Fruit fly (Drosophila melanogaster) whole organism, adult: ENCODE measurements around the gene CG12948.

Experiments
- CG12768 ChIP-seq: fragments of 200-800 bp; sonication (Bioruptor generic); optimal IDR thresholded peaks from 2 replicates; lab custom pipeline; 2017; ENCODE audit warnings: missing biosample characterization, missing genetic modification characterization, mild to moderate bottlenecking, moderate library complexity, missing genetic modification reagents
- CG14711 ChIP-seq: fragments of 200-800 bp; sonication (Bioruptor generic); optimal IDR thresholded peaks from 2 replicates; lab custom pipeline; 2018; ENCODE audit warnings: missing biosample characterization, mild to moderate bottlenecking, missing genetic modification characterization, moderate library complexity
- CG7101 ChIP-seq: fragments of 200-800 bp; sonication (Bioruptor generic); optimal IDR thresholded peaks from 2 replicates; lab custom pipeline; 2018; ENCODE audit warnings: missing biosample characterization, mild to moderate bottlenecking, missing genetic modification characterization, moderate library complexity
- bab1 ChIP-seq: fragments of 200-800 bp; sonication (Bioruptor generic); optimal IDR thresholded peaks from 3 replicates; lab custom pipeline; 2019; ENCODE audit warnings: missing biosample characterization, mild to moderate bottlenecking, missing genetic modification characterization, moderate library complexity
- cic ChIP-seq: fragments of 200-800 bp; sonication (Bioruptor generic); optimal IDR thresholded peaks from 2 replicates; lab custom pipeline; 2017; ENCODE audit warnings: missing biosample characterization, mild to moderate bottlenecking, missing genetic modification characterization, moderate library complexity
- kay ChIP-seq: fragments of 200-800 bp; sonication (Bioruptor generic); peaks from one replicate; lab custom pipeline; 2016; ENCODE audit warnings: missing biosample characterization, missing genetic modification characterization, borderline replicate concordance
- ovo ChIP-seq: fragments of 200-800 bp; sonication (Bioruptor generic); optimal IDR thresholded peaks from 2 replicates; lab custom pipeline; 2016; ENCODE audit warnings: missing biosample characterization, missing genetic modification characterization
- pad ChIP-seq: fragments of 200-800 bp; sonication (Bioruptor generic); optimal IDR thresholded peaks from 3 replicates; lab custom pipeline; 2017; ENCODE audit warnings: missing biosample characterization, missing genetic modification characterization, mild to moderate bottlenecking, moderate library complexity, missing genetic modification reagents
- tj ChIP-seq: fragments of 200-800 bp; sonication (Bioruptor generic); optimal IDR thresholded peaks from 3 replicates; lab custom pipeline; 2017; ENCODE audit warnings: missing biosample characterization, mild to moderate bottlenecking, missing genetic modification characterization, moderate library complexity
- toe ChIP-seq: fragments of 200-800 bp; sonication (Bioruptor generic); optimal IDR thresholded peaks from 2 replicates; lab custom pipeline; 2016; ENCODE audit warnings: missing biosample characterization, missing genetic modification characterization

dm6 chr3R:9783240-9783917 is 35.8 kb upstream of the CG12948 start:
- TF ChIP-seq CG12768 (no peak), CG14711 (tag; lab: Kevin White, UChicago) (peak; percentile 18), toe (GFP tag; lab: Kevin White, UChicago) (no peak), pad (GFP tag; lab: Kevin White, UChicago) (no peak), cic (GFP tag; lab: Kevin White, UChicago) (no peak), CG7101 (peak; percentile 16), tj (GFP tag; lab: Kevin White, UChicago) (no peak), ovo (GFP tag; lab: Kevin White, UChicago) (peak; percentile 0), bab1 (peak; percentile 62), kay (GFP tag; lab: Kevin White, UChicago) (no peak)
